Worm (Caenorhabditis elegans): ENCODE results near the gene F56D6.19.

Gene F56D6.19

ce11 chrIV:3914462-3914861, at the start of gene F56D6.19:
Gene F56D6.19 (plus strand): TSS chrIV:3914762.
- no peak for TF ChIP-seq F10E7.11 (tag; optimal IDR thresholded peaks at IDR 0.05)
- TF ChIP-seq Y56A3A.18 (GFP tag; IDR thresholded peaks at IDR 0.05): no peak
- TF ChIP-seq xnd-1 (tag; optimal IDR thresholded peaks at IDR 0.05): no peak
- no peak for TF ChIP-seq B0336.3 (GFP tag; IDR thresholded peaks at IDR 0.05)
- no peak for TF ChIP-seq lin-35 (GFP tag; optimal IDR thresholded peaks at IDR 0.05)
- TF ChIP-seq madf-3 (GFP tag; IDR thresholded peaks at IDR 0.05): no peak
- TF ChIP-seq nhr-90 (tag; optimal IDR thresholded peaks at IDR 0.05): no peak
- TF ChIP-seq repo-1 (tag; optimal IDR thresholded peaks at IDR 0.05): no peak
- no peak for TF ChIP-seq chd-7 (tag; optimal IDR thresholded peaks at IDR 0.05)

DNA sequence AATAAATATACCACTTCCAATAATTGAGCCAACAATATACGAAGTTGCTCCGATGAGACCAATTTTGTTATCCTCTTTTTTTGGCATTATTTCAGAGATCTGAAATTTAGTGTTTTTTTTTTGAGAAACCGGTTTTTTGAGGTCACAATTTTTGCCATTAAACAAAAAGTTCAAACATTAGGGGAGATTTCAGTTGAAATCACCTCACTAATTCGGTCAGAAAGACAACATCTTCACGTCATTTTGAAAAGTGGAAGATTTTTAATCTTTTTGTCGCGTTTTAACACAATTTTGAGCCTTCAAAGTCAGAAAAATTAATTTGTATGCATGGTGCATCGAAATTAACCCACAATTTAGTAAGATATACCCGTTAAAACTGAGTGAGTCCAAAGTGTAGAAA, 49.6 kb upstream of the F56D6.19 start, which contains the start of gene aat-8:
TSS of gene aat-8 (minus strand) at position 101 of the 400 bp plus-strand sequence.
- TF ChIP-seq ceh-100 (GFP tag; IDR thresholded peaks at IDR 0.05): no peak
- no peak for TF ChIP-seq unc-130 (GFP tag; optimal IDR thresholded peaks at IDR 0.05)
- no peak for TF ChIP-seq dox-1 (GFP tag; IDR thresholded peaks at IDR 0.05)
- TF ChIP-seq Y95B8A.8 (GFP tag; IDR thresholded peaks at IDR 0.05): no peak
- no peak for TF ChIP-seq T07F8.4 (tag; optimal IDR thresholded peaks at IDR 0.05)
- no peak for TF ChIP-seq F39B2.1 (GFP tag; IDR thresholded peaks at IDR 0.05)
- TF ChIP-seq ZK185.1 (tag; optimal IDR thresholded peaks at IDR 0.05; ENCODE audit: poor library complexity, severe bottlenecking): no peak
- TF ChIP-seq F52B5.7 (tag; optimal IDR thresholded peaks at IDR 0.05): no peak
- TF ChIP-seq snpc-3.4 (tag; optimal IDR thresholded peaks at IDR 0.05): no peak

- TF ChIP-seq nhr-80 (tag; optimal IDR thresholded peaks at IDR 0.05) (peak; percentile 34), rcor-1 (GFP tag; IDR thresholded peaks at IDR 0.05) (no peak)
Observed at ce11 chrIV:3866018-3866417, 48.5 kb upstream of the F56D6.19 start.

- TF ChIP-seq unc-62 (GFP tag; optimal IDR thresholded peaks at IDR 0.05): no peak
- no peak for TF ChIP-seq zim-3 (tag; optimal IDR thresholded peaks at IDR 0.05)
- TF ChIP-seq Y67H2A.10 (GFP tag; conservative IDR thresholded peaks at IDR 0.05): no peak
- no peak for TF ChIP-seq Y53G8AR.9 (GFP tag; conservative IDR thresholded peaks at IDR 0.05)
- TF ChIP-seq ztf-18 (tag; optimal IDR thresholded peaks at IDR 0.05): no peak
- no peak for TF ChIP-seq egl-44 (GFP tag; IDR thresholded peaks at IDR 0.05)
- TF ChIP-seq rcor-1 (GFP tag; IDR thresholded peaks at IDR 0.05): no peak
- no peak for TF ChIP-seq snpc-1.1 (tag; optimal IDR thresholded peaks at IDR 0.05; ENCODE audit: insufficient read depth)
- TF ChIP-seq hsf-1 (GFP tag; IDR thresholded peaks at IDR 0.05): no peak
- TF ChIP-seq atf-7 (tag; optimal IDR thresholded peaks at IDR 0.05): no peak
- no peak for TF ChIP-seq nfya-1 (tag; optimal IDR thresholded peaks at IDR 0.05; ENCODE audit: borderline replicate concordance, insufficient read depth)
- TF ChIP-seq cebp-1 (GFP tag; IDR thresholded peaks at IDR 0.05): no peak
- TF ChIP-seq cebp-1 (tag; optimal IDR thresholded peaks at IDR 0.05): no peak
- no peak for TF ChIP-seq ztf-28 (GFP tag; IDR thresholded peaks at IDR 0.05)
- no peak for TF ChIP-seq Y56A3A.18 (GFP tag; IDR thresholded peaks at IDR 0.05)
- no peak for TF ChIP-seq F52B5.7 (tag; optimal IDR thresholded peaks at IDR 0.05)
- no peak for TF ChIP-seq hrde-1 (tag; optimal IDR thresholded peaks at IDR 0.05; ENCODE audit: borderline replicate concordance)
Observed at ce11 chrIV:3867252-3867651, 47.3 kb upstream of the F56D6.19 start, which contains the start of gene F37C4.4. Gene F37C4.4 (plus strand): TSS chrIV:3867309.

All from whole organism, young adult.